Worm (Caenorhabditis elegans) whole organism, late embryonic: ENCODE measurements around the gene F46H5.2.

Source experiments
- C08G9.2 ChIP-seq: sonication (generic microtip); optimal IDR thresholded peaks from 2 replicates; lab custom pipeline; 2016; ENCODE audit warnings: mild to moderate bottlenecking, missing genetic modification characterization, moderate library complexity, missing compliant biosample characterization
- K02D7.2 ChIP-seq: sonication (generic microtip); optimal IDR thresholded peaks from 2 replicates; lab custom pipeline; 2017; ENCODE audit warnings: mild to moderate bottlenecking, missing genetic modification characterization, missing compliant biosample characterization
- Y22D7AL.16 ChIP-seq: sonication (generic microtip); optimal IDR thresholded peaks from 2 replicates; lab custom pipeline; 2016; ENCODE audit warnings: missing genetic modification characterization, missing compliant biosample characterization
- ahr-1 ChIP-seq: sonication (generic microtip); optimal IDR thresholded peaks from 2 replicates; lab custom pipeline; 2016; ENCODE audit warnings: missing genetic modification characterization, missing compliant biosample characterization
- ceh-18 ChIP-seq: sonication (generic microtip); optimal IDR thresholded peaks from 2 replicates; lab custom pipeline; 2016; ENCODE audit warnings: missing genetic modification characterization, missing compliant biosample characterization
- ceh-19 ChIP-seq: fragments of 200-800 bp; sonication (Bioruptor generic); optimal IDR thresholded peaks from 2 replicates; lab custom pipeline; 2018; ENCODE audit warnings: mild to moderate bottlenecking, missing genetic modification characterization, missing compliant biosample characterization
- ceh-2 ChIP-seq: sonication (generic microtip); optimal IDR thresholded peaks from 2 replicates; lab custom pipeline; 2016; ENCODE audit warnings: missing genotype, missing genetic modification characterization, missing compliant biosample characterization
- ceh-24 ChIP-seq: sonication (generic microtip); optimal IDR thresholded peaks from 2 replicates; lab custom pipeline; 2016; ENCODE audit warnings: mild to moderate bottlenecking, missing genetic modification characterization, missing compliant biosample characterization
- ceh-30 ChIP-seq: fragments of 150-350 bp; optimal IDR thresholded peaks from 2 replicates; lab custom pipeline; 2014; ENCODE audit warnings: missing biosample characterization, missing genetic modification characterization
- ceh-31 ChIP-seq: sonication (generic microtip); optimal IDR thresholded peaks from 2 replicates; lab custom pipeline; 2016; ENCODE audit warnings: missing genetic modification characterization, missing compliant biosample characterization
- ceh-45 ChIP-seq: fragments of 200-800 bp; sonication (Bioruptor generic); IDR thresholded peaks from 2 replicates; pipeline ENCODE4 v1.3.6; 2022; ENCODE audit warnings: missing genetic modification reagents, missing genetic modification characterization, missing compliant biosample characterization
- ceh-48 ChIP-seq: sonication (generic microtip); optimal IDR thresholded peaks from 2 replicates; lab custom pipeline; 2016; ENCODE audit warnings: missing genetic modification characterization, inconsistent platforms, missing compliant biosample characterization
- ceh-9 ChIP-seq: sonication (generic microtip); optimal IDR thresholded peaks from 2 replicates; lab custom pipeline; 2016; ENCODE audit warnings: mild to moderate bottlenecking, missing genetic modification characterization, inconsistent platforms, missing compliant biosample characterization
- elt-2 ChIP-seq: sonication (generic microtip); optimal IDR thresholded peaks from 2 replicates; lab custom pipeline; 2016; ENCODE audit warnings: missing genetic modification reagents, missing genetic modification characterization, missing compliant biosample characterization
- elt-4 ChIP-seq: sonication (generic microtip); optimal IDR thresholded peaks from 2 replicates; lab custom pipeline; 2016; ENCODE audit warnings: missing genetic modification characterization, missing compliant biosample characterization
- fax-1 ChIP-seq: sonication (generic microtip); optimal IDR thresholded peaks from 2 replicates; lab custom pipeline; 2016; ENCODE audit warnings: missing genotype, missing genetic modification characterization, missing compliant biosample characterization
- fkh-10 ChIP-seq: fragments of 150-350 bp; optimal IDR thresholded peaks from 2 replicates; lab custom pipeline; 2014; ENCODE audit warnings: missing biosample characterization, missing genetic modification reagents, missing genetic modification characterization
- hlh-30 ChIP-seq: sonication (generic microtip); optimal IDR thresholded peaks from 2 replicates; lab custom pipeline; 2017; ENCODE audit warnings: antibody characterized with exemption, missing genetic modification characterization, missing compliant biosample characterization; ENCODE audit not compliant: insufficient read depth
- hlh-6 ChIP-seq: sonication (generic microtip); optimal IDR thresholded peaks from 2 replicates; lab custom pipeline; 2016; ENCODE audit warnings: missing genotype, missing genetic modification characterization, missing compliant biosample characterization
- lim-6 ChIP-seq: sonication (generic microtip); optimal IDR thresholded peaks from 2 replicates; lab custom pipeline; 2016; ENCODE audit warnings: missing genetic modification characterization, missing compliant biosample characterization
- nfya-1 ChIP-seq: sonication (generic microtip); optimal IDR thresholded peaks from 2 replicates; lab custom pipeline; 2017; ENCODE audit warnings: missing genetic modification characterization, mild to moderate bottlenecking, missing compliant biosample characterization, antibody characterized with exemption, moderate library complexity
- nhr-11 ChIP-seq: fragments of 150-350 bp; optimal IDR thresholded peaks from 2 replicates; lab custom pipeline; 2014; ENCODE audit warnings: missing biosample characterization, missing genetic modification characterization
- nhr-232 ChIP-seq: sonication (generic microtip); optimal IDR thresholded peaks from 2 replicates; lab custom pipeline; 2016; ENCODE audit warnings: missing genetic modification characterization, missing compliant biosample characterization
- odd-2 ChIP-seq: sonication (generic microtip); optimal IDR thresholded peaks from 2 replicates; lab custom pipeline; 2017; ENCODE audit warnings: antibody characterized with exemption, mild to moderate bottlenecking, missing genetic modification characterization, missing compliant biosample characterization
- pax-1 ChIP-seq: fragments of 150-350 bp; optimal IDR thresholded peaks from 2 replicates; lab custom pipeline; 2014; ENCODE audit warnings: missing biosample characterization, missing genetic modification characterization
- pha-2 ChIP-seq: sonication (generic microtip); optimal IDR thresholded peaks from 2 replicates; lab custom pipeline; 2017; ENCODE audit warnings: mild to moderate bottlenecking, missing genetic modification characterization, missing compliant biosample characterization
- pha-4 ChIP-seq: fragments of 150-350 bp; optimal IDR thresholded peaks from 2 replicates; lab custom pipeline; 2018; ENCODE audit warnings: missing biosample characterization, missing genetic modification reagents, missing genetic modification characterization
- pqm-1 ChIP-seq: sonication (generic microtip); optimal IDR thresholded peaks from 2 replicates; lab custom pipeline; 2016; ENCODE audit warnings: missing genetic modification characterization, missing compliant biosample characterization
- ref-2 ChIP-seq: sonication (generic microtip); optimal IDR thresholded peaks from 2 replicates; lab custom pipeline; 2016; ENCODE audit warnings: missing genetic modification characterization, missing compliant biosample characterization
- sdc-2 ChIP-seq: sonication (generic microtip); optimal IDR thresholded peaks from 2 replicates; lab custom pipeline; 2016; ENCODE audit warnings: missing genotype, missing genetic modification characterization, missing compliant biosample characterization
- sox-4 ChIP-seq: sonication (generic microtip); optimal IDR thresholded peaks from 2 replicates; lab custom pipeline; 2017; ENCODE audit warnings: mild to moderate bottlenecking, missing genetic modification characterization, inconsistent platforms, missing compliant biosample characterization
- tbx-7 ChIP-seq: sonication (generic microtip); optimal IDR thresholded peaks from 2 replicates; lab custom pipeline; 2016; ENCODE audit warnings: missing genotype, missing genetic modification characterization, missing compliant biosample characterization
- unc-42 ChIP-seq: sonication (generic microtip); optimal IDR thresholded peaks from 2 replicates; lab custom pipeline; 2016; ENCODE audit warnings: missing genotype, missing genetic modification characterization, missing compliant biosample characterization
- unc-55 ChIP-seq: sonication (generic microtip); optimal IDR thresholded peaks from 2 replicates; lab custom pipeline; 2017; ENCODE audit warnings: missing biosample characterization, missing genetic modification reagents, missing genetic modification characterization
- unc-86 ChIP-seq: sonication (generic microtip); optimal IDR thresholded peaks from 2 replicates; lab custom pipeline; 2016; ENCODE audit warnings: missing genetic modification characterization, missing compliant biosample characterization
- zip-5 ChIP-seq: sonication (generic microtip); optimal IDR thresholded peaks from 2 replicates; lab custom pipeline; 2016; ENCODE audit warnings: missing genetic modification characterization, missing compliant biosample characterization

The F46H5.2 gene

ce11 chrX:7268965-7269364 lies 3.5 kb downstream of the F46H5.2 start:
- TF ChIP-seq nhr-11 (tag; lab: Kevin White, UChicago) (no peak), pqm-1 (tag; lab: Kevin White, UChicago) (no peak), ceh-31 (no peak), nhr-232 (no peak), sox-4 (no peak), pha-4 (tag; lab: Kevin White, UChicago) (no peak), unc-55 (GFP tag; lab: Kevin White, UChicago) (no peak), tbx-7 (tag; lab: Kevin White, UChicago) (no peak), ceh-18 (tag; lab: Kevin White, UChicago) (no peak), K02D7.2 (no peak), unc-86 (tag; lab: Kevin White, UChicago) (no peak), ceh-9 (tag; lab: Kevin White, UChicago) (no peak)
- TF ChIP-seq, all 69 proteins: peak for 0

- TF ChIP-seq ref-2 = no peak
- no peak for TF ChIP-seq K02D7.2
- TF ChIP-seq ceh-19 = no peak
- no peak for TF ChIP-seq ceh-45 (GFP tag; lab: Robert Waterston, UW)
- no peak for TF ChIP-seq C08G9.2 (tag; lab: Kevin White, UChicago)
- no peak for TF ChIP-seq lim-6 (tag; lab: Kevin White, UChicago)
- no peak for TF ChIP-seq ceh-2 (tag; lab: Kevin White, UChicago)
- no peak for TF ChIP-seq hlh-6
- no peak for TF ChIP-seq ceh-30
- no peak for TF ChIP-seq Y22D7AL.16 (tag; lab: Kevin White, UChicago)
- TF ChIP-seq ceh-9 (tag; lab: Kevin White, UChicago) = no peak
- no peak for TF ChIP-seq hlh-30 (tag; lab: Kevin White, UChicago)
- TF ChIP-seq ceh-18 (tag; lab: Kevin White, UChicago) = no peak
- TF ChIP-seq zip-5 (tag; lab: Kevin White, UChicago) = no peak
- no peak for TF ChIP-seq pax-1 (tag; lab: Kevin White, UChicago)
- no peak for TF ChIP-seq sdc-2 (tag; lab: Kevin White, UChicago)
Observed at ce11 chrX:7269379-7269778, 3.9 kb downstream of the F46H5.2 start, which contains the start of gene grd-7. Gene grd-7 (minus strand): TSS chrX:7269479.

DNA sequence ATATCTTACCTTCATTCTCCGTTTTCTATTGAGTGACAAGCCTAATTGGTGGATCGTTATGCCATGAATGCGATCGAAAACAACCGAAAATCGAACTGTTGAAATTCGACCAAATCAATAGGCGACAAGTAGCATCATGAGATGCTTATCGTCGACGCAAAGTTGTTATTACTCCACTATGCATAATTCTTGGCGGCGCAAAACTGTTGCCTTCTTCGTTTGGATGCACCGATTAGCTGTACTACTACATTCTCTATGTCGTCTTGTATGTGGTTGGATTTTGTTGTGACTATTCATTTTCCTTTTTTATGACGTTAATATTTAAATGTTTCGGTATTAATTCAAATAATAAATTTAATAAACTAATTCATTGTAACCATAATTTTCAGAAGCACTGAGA lies 6.5 kb downstream of the F46H5.2 start, which contains the start of gene F46H5.11:
TSS of gene F46H5.11 (minus strand) at position 101 of the 400 bp plus-strand sequence.
- TF ChIP-seq elt-2 (tag; lab: Kevin White, UChicago) = no peak
- no peak for TF ChIP-seq nhr-232
- TF ChIP-seq pax-1 (tag; lab: Kevin White, UChicago) = no peak
- no peak for TF ChIP-seq ceh-24 (tag; lab: Kevin White, UChicago)
- TF ChIP-seq elt-4 = no peak
- no peak for TF ChIP-seq pha-4 (tag; lab: Kevin White, UChicago)
- TF ChIP-seq, all 69 proteins: peak for 0

ce11 chrX:7278095-7278494 lies 12.6 kb downstream of the F46H5.2 start:
- no peak for TF ChIP-seq unc-42
- no peak for TF ChIP-seq fkh-10 (GFP tag; lab: Kevin White, UChicago)
- TF ChIP-seq ceh-9 (tag; lab: Kevin White, UChicago) = no peak
- no peak for TF ChIP-seq ceh-48 (tag; lab: Kevin White, UChicago)
- TF ChIP-seq unc-55 (GFP tag; lab: Kevin White, UChicago) = no peak
- TF ChIP-seq odd-2 (tag; lab: Kevin White, UChicago) = no peak
- no peak for TF ChIP-seq fax-1 (tag; lab: Kevin White, UChicago)
- TF ChIP-seq pax-1 (tag; lab: Kevin White, UChicago) = no peak
- TF ChIP-seq ceh-31 = no peak
- TF ChIP-seq Y22D7AL.16 (tag; lab: Kevin White, UChicago) = no peak
- no peak for TF ChIP-seq unc-86 (tag; lab: Kevin White, UChicago)
- no peak for TF ChIP-seq ahr-1
- TF ChIP-seq nfya-1 = no peak
- TF ChIP-seq pha-2 (tag; lab: Kevin White, UChicago) = no peak
- TF ChIP-seq ceh-19 = no peak
- no peak for TF ChIP-seq ceh-30
